Fruit fly (Drosophila melanogaster) whole organism: ENCODE measurements around the gene bmm.
A peak's percentile ranks its signal among the peaks of the same experiment; 100 is the strongest.

ENCODE experiments used
- CG8478 ChIP-seq: fragments of >200 bp; optimal IDR thresholded peaks from 2 replicates; lab custom pipeline; 2018; ENCODE audit warnings: inconsistent platforms
- Dll ChIP-seq: fragments of >200 bp; optimal IDR thresholded peaks from 2 replicates; lab custom pipeline; 2017
- EcR ChIP-seq, 2 experiments: fragments of >200 bp; optimal IDR thresholded peaks; 2 replicates each; lab custom pipeline; 2017; ENCODE audit warnings: missing biosample characterization in 2 of 2, missing genetic modification characterization in 2 of 2, missing genetic modification reagents in 2 of 2
- pan ChIP-seq: fragments of >200 bp; optimal IDR thresholded peaks from 2 replicates; lab custom pipeline; 2017
- psq ChIP-seq: fragments of >200 bp; optimal IDR thresholded peaks from 2 replicates; lab custom pipeline; 2017
- usp ChIP-seq: fragments of >200 bp; optimal IDR thresholded peaks from 2 replicates; lab custom pipeline; 2017; ENCODE audit warnings: missing biosample characterization, missing genetic modification characterization, mixed read lengths

Gene bmm

dm6 chr3L:14785492-14785916, 708 bp downstream of the bmm start:
- TF ChIP-seq Dll (lab: Kevin White, UChicago) (no peak), EcR (GFP tag; optimal IDR thresholded peaks at IDR 0.05; lab: Kevin White, UChicago) (peak in 1 of 2 experiments; percentile 88), CG8478 (lab: Kevin White, UChicago) (no peak), pan (lab: Kevin White, UChicago) (no peak), usp (no peak), psq (lab: Kevin White, UChicago) (no peak)

- TF ChIP-seq Dll (lab: Kevin White, UChicago) (no peak), usp (no peak), pan (lab: Kevin White, UChicago) (no peak)
Observed at dm6 chr3L:14784949-14785408, 1.2 kb downstream of the bmm start.

- TF ChIP-seq CG8478 (lab: Kevin White, UChicago) (no peak), psq (lab: Kevin White, UChicago) (no peak), EcR (GFP tag; optimal IDR thresholded peaks at IDR 0.05; lab: Kevin White, UChicago) (no peak), Dll (lab: Kevin White, UChicago) (no peak), pan (lab: Kevin White, UChicago) (no peak), usp (no peak)
Observed at dm6 chr3L:14784241-14784948, 1.8 kb downstream of the bmm start.

- TF ChIP-seq EcR (GFP tag; optimal IDR thresholded peaks at IDR 0.05; lab: Kevin White, UChicago) (no peak), CG8478 (lab: Kevin White, UChicago) (no peak), psq (lab: Kevin White, UChicago) (no peak), usp (no peak), Dll (lab: Kevin White, UChicago) (no peak), pan (lab: Kevin White, UChicago) (no peak)
Observed at dm6 chr3L:14783363-14783627, 2.9 kb downstream of the bmm start.

- TF ChIP-seq usp (no peak), EcR (GFP tag; optimal IDR thresholded peaks at IDR 0.05; lab: Kevin White, UChicago) (no peak), pan (lab: Kevin White, UChicago) (no peak), Dll (lab: Kevin White, UChicago) (no peak), psq (lab: Kevin White, UChicago) (no peak), CG8478 (lab: Kevin White, UChicago) (no peak)
Observed at dm6 chr3L:14782626-14783362, 3.4 kb downstream of the bmm start.

- no peak for TF ChIP-seq pan (lab: Kevin White, UChicago)
- TF ChIP-seq psq (lab: Kevin White, UChicago): no peak
- no peak for TF ChIP-seq usp
- no peak for TF ChIP-seq Dll (lab: Kevin White, UChicago)
- TF ChIP-seq CG8478 (lab: Kevin White, UChicago): no peak
- TF ChIP-seq EcR (GFP tag; optimal IDR thresholded peaks at IDR 0.05; lab: Kevin White, UChicago): no peak
Observed at dm6 chr3L:14781863-14782218, 4.4 kb downstream of the bmm start.

- peak; percentile 59 to 86 for TF ChIP-seq EcR (GFP tag; optimal IDR thresholded peaks at IDR 0.05; lab: Kevin White, UChicago)
- TF ChIP-seq Dll (lab: Kevin White, UChicago): no peak
- TF ChIP-seq psq (lab: Kevin White, UChicago): no peak
- TF ChIP-seq usp: no peak
- TF ChIP-seq CG8478 (lab: Kevin White, UChicago): no peak
Observed at dm6 chr3L:14781082-14781862, 4.9 kb downstream of the bmm start.

dm6 chr3L:14780187-14780586, 6.0 kb downstream of the bmm start:
- TF ChIP-seq psq (lab: Kevin White, UChicago) (no peak), EcR (GFP tag; optimal IDR thresholded peaks at IDR 0.05; lab: Kevin White, UChicago) (no peak), usp (no peak)

- TF ChIP-seq pan (lab: Kevin White, UChicago) (no peak), EcR (GFP tag; optimal IDR thresholded peaks at IDR 0.05; lab: Kevin White, UChicago) (no peak), CG8478 (lab: Kevin White, UChicago) (no peak), usp (no peak), psq (lab: Kevin White, UChicago) (no peak), Dll (lab: Kevin White, UChicago) (no peak)
Observed at dm6 chr3L:14779289-14779688, 6.9 kb downstream of the bmm start.

- no peak for TF ChIP-seq CG8478 (lab: Kevin White, UChicago)
- TF ChIP-seq pan (lab: Kevin White, UChicago): no peak
- no peak for TF ChIP-seq psq (lab: Kevin White, UChicago)
- TF ChIP-seq usp: no peak
- no peak for TF ChIP-seq EcR (GFP tag; optimal IDR thresholded peaks at IDR 0.05; lab: Kevin White, UChicago)
- TF ChIP-seq Dll (lab: Kevin White, UChicago): no peak
Observed at dm6 chr3L:14775711-14776660, 10.2 kb downstream of the bmm start, which contains the start of gene mop. TSS of gene mop (minus strand) at chr3L:14776129.

- no peak for TF ChIP-seq EcR (GFP tag; optimal IDR thresholded peaks at IDR 0.05; lab: Kevin White, UChicago)
- no peak for TF ChIP-seq Dll (lab: Kevin White, UChicago)
- TF ChIP-seq psq (lab: Kevin White, UChicago): no peak
- TF ChIP-seq usp: no peak
- TF ChIP-seq pan (lab: Kevin White, UChicago): no peak
- TF ChIP-seq CG8478 (lab: Kevin White, UChicago): no peak
Observed at dm6 chr3L:14769183-14769582, 17.0 kb downstream of the bmm start, which contains the start of gene Mgat4b. TSS of gene Mgat4b (minus strand) at chr3L:14769283.
